Worm (Caenorhabditis elegans) whole organism, L3 larva: ENCODE results near the gene npp-20.
A peak's percentile ranks its signal among the peaks of the same experiment; 100 is the strongest.

Source experiments
- R02D3.7 ChIP-seq: fragments of 150-350 bp; optimal IDR thresholded peaks from 2 replicates; lab custom pipeline; 2014; ENCODE audit warnings: missing biosample characterization, missing genetic modification characterization
- ZK546.5 ChIP-seq: sonication (generic microtip); optimal IDR thresholded peaks from 2 replicates; lab custom pipeline; 2017; ENCODE audit warnings: missing biosample characterization, missing genetic modification characterization
- ama-1 ChIP-seq: fragments of 150-350 bp; optimal IDR thresholded peaks from 2 replicates; lab custom pipeline; 2018
- ceh-16 ChIP-seq: sonication (generic microtip); optimal IDR thresholded peaks from 2 replicates; lab custom pipeline; 2017; ENCODE audit warnings: missing biosample characterization, missing genetic modification characterization
- ceh-28 ChIP-seq: fragments of 150-350 bp; optimal IDR thresholded peaks from 2 replicates; lab custom pipeline; 2014; ENCODE audit warnings: missing biosample characterization, missing genetic modification reagents, missing genetic modification characterization
- ceh-82 ChIP-seq: fragments of 150-350 bp; optimal IDR thresholded peaks from 2 replicates; lab custom pipeline; 2014; ENCODE audit warnings: missing biosample characterization, missing genetic modification characterization
- ceh-9 ChIP-seq: sonication (generic microtip); optimal IDR thresholded peaks from 2 replicates; lab custom pipeline; 2018; ENCODE audit warnings: missing biosample characterization, missing genetic modification characterization
- daf-12 ChIP-seq: fragments of 150-350 bp; optimal IDR thresholded peaks from 2 replicates; lab custom pipeline; 2014; ENCODE audit warnings: missing biosample characterization, missing genetic modification reagents, missing genetic modification characterization
- egl-27 ChIP-seq: sonication (generic microtip); optimal IDR thresholded peaks from 4 replicates; lab custom pipeline; 2017; ENCODE audit warnings: missing biosample characterization, missing genetic modification reagents, missing genetic modification characterization
- egl-5 ChIP-seq: fragments of 150-350 bp; optimal IDR thresholded peaks from 2 replicates; lab custom pipeline; 2017; ENCODE audit warnings: missing biosample characterization, missing genetic modification reagents, missing genetic modification characterization, inconsistent platforms
- elt-1 ChIP-seq: fragments of 150-350 bp; optimal IDR thresholded peaks from 2 replicates; lab custom pipeline; 2014; ENCODE audit warnings: missing biosample characterization, missing genetic modification characterization
- elt-2 ChIP-seq: sonication (generic microtip); optimal IDR thresholded peaks from 2 replicates; lab custom pipeline; 2016; ENCODE audit warnings: missing genetic modification reagents, mild to moderate bottlenecking, missing genetic modification characterization, missing compliant biosample characterization
- elt-3 ChIP-seq, 3 experiments: fragments of 150-350 bp in 1 of 3; sonication (generic microtip) in 2 of 3; optimal IDR thresholded peaks; 2 replicates in 2 of 3; 4 replicates in 1 of 3; lab custom pipeline; 2014 to 2017; ENCODE audit warnings: missing biosample characterization in 3 of 3, missing genetic modification characterization in 3 of 3
- eor-1 ChIP-seq, 2 experiments: fragments of 150-350 bp; optimal IDR thresholded peaks; 2 replicates each; lab custom pipeline; 2014 to 2018; ENCODE audit warnings: missing biosample characterization in 2 of 2, missing genetic modification characterization in 2 of 2
- fkh-10 ChIP-seq: sonication (generic microtip); optimal IDR thresholded peaks from 2 replicates; lab custom pipeline; 2017; ENCODE audit warnings: missing biosample characterization, missing genetic modification reagents, missing genetic modification characterization
- fkh-2 ChIP-seq: fragments of 150-350 bp; optimal IDR thresholded peaks from 2 replicates; lab custom pipeline; 2014; ENCODE audit warnings: missing biosample characterization, missing genetic modification reagents, missing genetic modification characterization
- fos-1 ChIP-seq: fragments of 150-350 bp; optimal IDR thresholded peaks from 2 replicates; lab custom pipeline; 2014; ENCODE audit warnings: missing biosample characterization, missing genetic modification characterization
- hmg-11 ChIP-seq: sonication (generic microtip); optimal IDR thresholded peaks from 2 replicates; lab custom pipeline; 2016; ENCODE audit warnings: missing genetic modification characterization, missing compliant biosample characterization
- jun-1 ChIP-seq: fragments of 150-350 bp; optimal IDR thresholded peaks from 2 replicates; lab custom pipeline; 2014; ENCODE audit warnings: missing biosample characterization, missing genetic modification reagents, missing genetic modification characterization
- lin-15B ChIP-seq: fragments of 150-350 bp; optimal IDR thresholded peaks from 2 replicates; lab custom pipeline; 2014; ENCODE audit warnings: missing biosample characterization, missing genetic modification characterization
- lin-39 ChIP-seq: fragments of 150-350 bp; optimal IDR thresholded peaks from 2 replicates; lab custom pipeline; 2018; ENCODE audit warnings: missing biosample characterization, missing genetic modification reagents, missing genetic modification characterization
- lsy-12 ChIP-seq: sonication (generic microtip); optimal IDR thresholded peaks from 2 replicates; lab custom pipeline; 2016; ENCODE audit warnings: mild to moderate bottlenecking, missing genetic modification characterization, missing compliant biosample characterization
- mdl-1 ChIP-seq: fragments of 150-350 bp; optimal IDR thresholded peaks from 2 replicates; lab custom pipeline; 2014; ENCODE audit warnings: missing biosample characterization, missing genetic modification characterization
- mml-1 ChIP-seq: fragments of 150-350 bp; sonication (generic microtip); optimal IDR thresholded peaks from 3 replicates; lab custom pipeline; 2014; ENCODE audit warnings: missing biosample characterization, missing genetic modification characterization
- nfya-1 ChIP-seq: sonication (generic microtip); optimal IDR thresholded peaks from 2 replicates; lab custom pipeline; 2017; ENCODE audit warnings: missing genetic modification characterization, mild to moderate bottlenecking, missing compliant biosample characterization, antibody characterized with exemption, moderate library complexity; ENCODE audit not compliant: insufficient read depth
- nhr-11 ChIP-seq: fragments of 150-350 bp; optimal IDR thresholded peaks from 2 replicates; lab custom pipeline; 2014; ENCODE audit warnings: missing biosample characterization, missing genetic modification characterization
- nhr-12 ChIP-seq: fragments of 150-350 bp; optimal IDR thresholded peaks from 2 replicates; lab custom pipeline; 2014; ENCODE audit warnings: missing biosample characterization, missing genetic modification characterization
- nhr-23 ChIP-seq: fragments of 150-350 bp; optimal IDR thresholded peaks from 2 replicates; lab custom pipeline; 2014; ENCODE audit warnings: missing biosample characterization, missing genetic modification reagents, missing genetic modification characterization
- nhr-237 ChIP-seq: fragments of 150-350 bp; optimal IDR thresholded peaks from 2 replicates; lab custom pipeline; 2014; ENCODE audit warnings: missing biosample characterization, missing genetic modification characterization
- nhr-25 ChIP-seq: sonication (generic microtip); optimal IDR thresholded peaks from 2 replicates; lab custom pipeline; 2017; ENCODE audit warnings: missing biosample characterization, missing genetic modification characterization
- nhr-28 ChIP-seq: fragments of 150-350 bp; optimal IDR thresholded peaks from 2 replicates; lab custom pipeline; 2014; ENCODE audit warnings: missing biosample characterization, missing genetic modification characterization
- nhr-43 ChIP-seq: sonication (generic microtip); optimal IDR thresholded peaks from 2 replicates; lab custom pipeline; 2016; ENCODE audit warnings: mild to moderate bottlenecking, missing genetic modification characterization, missing compliant biosample characterization; ENCODE audit not compliant: poor library complexity, severe bottlenecking
- nhr-67 ChIP-seq: fragments of 150-350 bp; optimal IDR thresholded peaks from 2 replicates; lab custom pipeline; 2014; ENCODE audit warnings: missing biosample characterization, missing genetic modification characterization
- nhr-76 ChIP-seq: fragments of 150-350 bp; sonication (generic microtip); optimal IDR thresholded peaks from 5 replicates; lab custom pipeline; 2014; ENCODE audit warnings: missing biosample characterization, missing genetic modification characterization
- nhr-77 ChIP-seq: fragments of 150-350 bp; optimal IDR thresholded peaks from 2 replicates; lab custom pipeline; 2014; ENCODE audit warnings: missing biosample characterization, missing genetic modification characterization
- pha-4 ChIP-seq: fragments of 150-350 bp; optimal IDR thresholded peaks from 2 replicates; lab custom pipeline; 2014; ENCODE audit warnings: missing biosample characterization, missing genetic modification reagents, missing genetic modification characterization
- pqm-1 ChIP-seq: fragments of 150-350 bp; optimal IDR thresholded peaks from 2 replicates; lab custom pipeline; 2017; ENCODE audit warnings: missing biosample characterization, missing genetic modification characterization, inconsistent platforms
- sea-2 ChIP-seq: fragments of 150-350 bp; sonication (generic microtip); optimal IDR thresholded peaks from 4 replicates; lab custom pipeline; 2014; ENCODE audit warnings: missing biosample characterization, missing genetic modification reagents, missing genetic modification characterization
- skn-1 ChIP-seq: fragments of 150-350 bp; optimal IDR thresholded peaks from 2 replicates; lab custom pipeline; 2014; ENCODE audit warnings: missing biosample characterization, missing genetic modification characterization
- snpc-4 ChIP-seq: fragments of 150-350 bp; optimal IDR thresholded peaks from 2 replicates; lab custom pipeline; 2014; ENCODE audit warnings: missing biosample characterization, missing genetic modification characterization
- tbx-2 ChIP-seq: sonication (generic microtip); optimal IDR thresholded peaks from 2 replicates; lab custom pipeline; 2016; ENCODE audit warnings: mild to moderate bottlenecking, missing genetic modification characterization, missing compliant biosample characterization
- unc-39 ChIP-seq: sonication (generic microtip); optimal IDR thresholded peaks from 4 replicates; lab custom pipeline; 2017; ENCODE audit warnings: missing biosample characterization, missing genetic modification characterization
- unc-62 ChIP-seq: fragments of 150-350 bp; sonication (generic microtip); optimal IDR thresholded peaks from 4 replicates; lab custom pipeline; 2014; ENCODE audit warnings: missing biosample characterization, missing genetic modification reagents, missing genetic modification characterization
- zag-1 ChIP-seq: fragments of 150-350 bp; optimal IDR thresholded peaks from 2 replicates; lab custom pipeline; 2014; ENCODE audit warnings: missing biosample characterization, missing genetic modification characterization
- ztf-11 ChIP-seq: fragments of 150-350 bp; optimal IDR thresholded peaks from 2 replicates; lab custom pipeline; 2014; ENCODE audit warnings: missing biosample characterization, missing genetic modification characterization
- ztf-4 ChIP-seq: fragments of 150-350 bp; optimal IDR thresholded peaks from 2 replicates; lab custom pipeline; 2014; ENCODE audit warnings: missing biosample characterization, missing genetic modification characterization

The npp-20 gene

ce11 chrIV:1496017-1496678 is at the start of gene npp-20:
Gene npp-20, minus strand, starts transcription at chrIV:1496022.
- TF ChIP-seq nhr-28 (tag; lab: Kevin White, UChicago) = no peak
- TF ChIP-seq pqm-1 (tag; lab: Kevin White, UChicago) = peak; percentile 5
- peak; percentile 16 for TF ChIP-seq nhr-23 (tag; lab: Kevin White, UChicago)
- peak; percentile 38 for TF ChIP-seq elt-2
- no peak for TF ChIP-seq nhr-77
- no peak for TF ChIP-seq nhr-11 (tag; lab: Kevin White, UChicago)
- TF ChIP-seq nhr-237 (tag; lab: Kevin White, UChicago) = no peak
- TF ChIP-seq nfya-1 (tag; lab: Kevin White, UChicago) = peak; percentile 50
- no peak for TF ChIP-seq unc-39 (tag; lab: Kevin White, UChicago)
- TF ChIP-seq nhr-25 (tag; lab: Kevin White, UChicago) = peak; percentile 25
- peak; percentile 25 for TF ChIP-seq ceh-28
- TF ChIP-seq lsy-12 (tag; lab: Kevin White, UChicago) = no peak
- no peak for TF ChIP-seq fkh-2
- TF ChIP-seq egl-27 (tag; lab: Kevin White, UChicago) = no peak
- no peak for TF ChIP-seq fkh-10 (GFP tag; lab: Kevin White, UChicago)
- TF ChIP-seq ceh-82 (tag; lab: Kevin White, UChicago) = no peak
- TF ChIP-seq nhr-12 (tag; lab: Kevin White, UChicago) = no peak
- TF ChIP-seq snpc-4 (tag; lab: Kevin White, UChicago) = no peak
- no peak for TF ChIP-seq nhr-76
- no peak for TF ChIP-seq fos-1 (tag; lab: Kevin White, UChicago)
- TF ChIP-seq elt-1 = no peak
- no peak for TF ChIP-seq sea-2 (GFP tag; lab: Kevin White, UChicago)
- TF ChIP-seq ceh-9 (tag; lab: Kevin White, UChicago) = no peak
- TF ChIP-seq ztf-4 = no peak
- TF ChIP-seq ama-1 (lab: Kevin White, UChicago) = no peak
- TF ChIP-seq nhr-67 (tag; lab: Kevin White, UChicago) = no peak
- no peak for TF ChIP-seq lin-39 (tag; lab: Kevin White, UChicago)
- TF ChIP-seq R02D3.7 (tag; lab: Kevin White, UChicago) = no peak
- no peak for TF ChIP-seq egl-5 (tag; lab: Kevin White, UChicago)
- TF ChIP-seq mdl-1 = peak; percentile 15
- peak; percentile 58 for TF ChIP-seq hmg-11 (tag; lab: Kevin White, UChicago)
- TF ChIP-seq eor-1 (tag; optimal IDR thresholded peaks at IDR 0.05; lab: Kevin White, UChicago) = no peak
- TF ChIP-seq unc-62 = no peak
- TF ChIP-seq tbx-2 = peak; percentile 15
- peak; percentile 65 for TF ChIP-seq lin-15B (tag; lab: Kevin White, UChicago)
- no peak for TF ChIP-seq elt-3 (tag; optimal IDR thresholded peaks at IDR 0.05; lab: Kevin White, UChicago)
- TF ChIP-seq nhr-43 (tag; lab: Kevin White, UChicago) = no peak
- peak; percentile 38 for TF ChIP-seq pha-4 (tag; lab: Kevin White, UChicago)
- TF ChIP-seq zag-1 (tag; lab: Kevin White, UChicago) = no peak
- no peak for TF ChIP-seq ztf-11
- peak; percentile 6 for TF ChIP-seq jun-1
- TF ChIP-seq ZK546.5 (tag; lab: Kevin White, UChicago) = no peak
- TF ChIP-seq mml-1 (tag; lab: Kevin White, UChicago) = no peak
- TF ChIP-seq ceh-16 (tag; lab: Kevin White, UChicago) = no peak
- TF ChIP-seq, all 47 proteins: peak for 12

ce11 chrIV:1536316-1536715 is 40.5 kb upstream of the npp-20 start, which contains the start of gene K03H6.5:
Gene K03H6.5, minus strand, starts transcription at chrIV:1536416.
- TF ChIP-seq ztf-4 = no peak
- no peak for TF ChIP-seq nhr-25 (tag; lab: Kevin White, UChicago)
- no peak for TF ChIP-seq hmg-11 (tag; lab: Kevin White, UChicago)
- no peak for TF ChIP-seq skn-1
- TF ChIP-seq zag-1 (tag; lab: Kevin White, UChicago) = no peak
- no peak for TF ChIP-seq unc-62
- TF ChIP-seq ceh-16 (tag; lab: Kevin White, UChicago) = no peak
- TF ChIP-seq pha-4 (tag; lab: Kevin White, UChicago) = no peak
- TF ChIP-seq tbx-2 = no peak
- TF ChIP-seq sea-2 (GFP tag; lab: Kevin White, UChicago) = no peak
- no peak for TF ChIP-seq daf-12 (tag; lab: Kevin White, UChicago)
- no peak for TF ChIP-seq ztf-11
- no peak for TF ChIP-seq fos-1 (tag; lab: Kevin White, UChicago)
- no peak for TF ChIP-seq ceh-9 (tag; lab: Kevin White, UChicago)
- TF ChIP-seq lin-15B (tag; lab: Kevin White, UChicago) = no peak
- no peak for TF ChIP-seq mdl-1
- TF ChIP-seq egl-5 (tag; lab: Kevin White, UChicago) = no peak
- TF ChIP-seq R02D3.7 (tag; lab: Kevin White, UChicago) = no peak
- no peak for TF ChIP-seq jun-1
- TF ChIP-seq, all 47 proteins: peak for 0
